Worm (Caenorhabditis elegans) whole organism, early embryonic: Measurements from ENCODE around the gene ceh-53.

ENCODE experiments used
- ama-1 ChIP-seq: fragments of 150-350 bp; optimal IDR thresholded peaks from 2 replicates; lab custom pipeline; 2014
- flt-1 ChIP-seq: fragments of 200-800 bp; sonication (Bioruptor generic); IDR thresholded peaks from 2 replicates; pipeline ENCODE4 v1.3.6; 2022; ENCODE audit warnings: missing genetic modification characterization, missing compliant biosample characterization
- pes-1 ChIP-seq: fragments of 200-800 bp; sonication (Bioruptor generic); IDR thresholded peaks from 2 replicates; pipeline ENCODE4 v1.3.6; 2022; ENCODE audit warnings: missing genetic modification reagents, missing genetic modification characterization, missing compliant biosample characterization
- tra-4 ChIP-seq: sonication (generic microtip); optimal IDR thresholded peaks from 2 replicates; lab custom pipeline; 2017; ENCODE audit warnings: missing genetic modification characterization, missing compliant biosample characterization

DNA sequence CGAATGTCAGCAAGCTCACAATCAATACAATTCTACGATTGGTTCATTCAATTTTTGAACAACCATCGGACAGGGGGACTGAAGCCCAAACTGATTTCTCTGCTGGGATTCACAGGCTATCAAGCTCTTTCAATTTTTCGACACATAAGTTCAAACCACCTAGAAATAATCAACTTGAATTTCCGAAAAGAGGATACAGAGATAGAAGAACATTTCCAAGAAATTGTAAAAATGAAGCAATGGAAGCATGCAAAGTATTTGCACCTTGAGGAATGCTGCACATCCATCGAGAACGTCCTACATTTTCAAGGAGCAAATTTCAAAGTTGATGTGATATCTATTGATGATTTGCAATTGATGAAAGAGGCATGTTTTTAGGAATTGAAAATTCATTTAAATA, 30.3 kb upstream of the ceh-53 start:
- TF ChIP-seq tra-4 (tag; lab: Kevin White, UChicago) (no peak), ama-1 (lab: Kevin White, UChicago) (no peak), flt-1 (GFP tag; lab: Robert Waterston, UW) (no peak), pes-1 (GFP tag; lab: Robert Waterston, UW) (no peak)
